Fruit fly (Drosophila melanogaster) S2 (cell line): ENCODE data around the gene Prosbeta2R2.

Source experiments
- CG8478 ChIP-seq: fragments of >200 bp; optimal IDR thresholded peaks from 2 replicates; lab custom pipeline; 2018
- CTCF ChIP-seq, 2 experiments: fragments of >200 bp; optimal IDR thresholded peaks; 2 replicates each; lab custom pipeline; 2018

- TF ChIP-seq CG8478 (lab: Kevin White, UChicago) (no peak), CTCF (optimal IDR thresholded peaks at IDR 0.05; lab: Kevin White, UChicago) (no peak)
These were observed 37.3 kb upstream of the Prosbeta2R2 start, which contains the start of the genes Enoph and Hph for dm6 chr3R:5256462-5257146.
